Fruit fly (Drosophila melanogaster) whole organism, larva: Measurements from ENCODE around the gene Lgr1.

Experiments
- noc ChIP-seq: fragments of 200-800 bp; sonication (Bioruptor generic); optimal IDR thresholded peaks from 3 replicates; lab custom pipeline; 2019; ENCODE audit warnings: missing biosample characterization, mild to moderate bottlenecking, missing genetic modification characterization, moderate library complexity

Lgr1 gene

DNA sequence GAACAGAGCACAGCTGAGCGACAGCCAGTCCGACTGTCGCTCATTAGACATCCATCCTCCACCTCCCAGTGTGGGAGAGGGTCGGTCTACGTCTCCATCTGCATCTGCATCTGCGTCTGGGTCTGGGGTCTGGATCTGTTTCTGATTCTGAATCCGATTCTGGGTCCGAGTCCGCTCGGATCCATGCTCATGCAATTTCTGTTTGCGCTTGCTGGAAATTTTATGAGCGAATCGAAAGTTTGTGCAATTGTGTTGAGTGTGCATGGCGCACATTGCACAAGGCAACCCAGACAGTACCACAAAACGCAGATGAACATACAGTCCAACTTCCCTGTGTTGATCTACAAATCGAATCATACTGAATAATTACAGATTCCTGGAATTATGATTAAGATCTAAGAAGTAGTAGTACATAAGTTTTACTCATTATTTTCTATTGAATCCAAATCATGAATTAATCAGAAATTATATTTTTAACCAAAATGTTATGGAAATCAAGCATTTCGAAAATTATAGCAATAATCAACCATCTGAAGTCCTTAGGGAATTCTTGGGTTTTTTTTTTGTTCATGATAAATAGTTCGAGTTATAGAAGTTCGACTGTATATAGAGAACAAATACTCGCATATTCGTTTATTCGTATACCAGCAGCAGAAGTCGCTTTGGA, 22.4 kb upstream of the Lgr1 start:
- no peak for TF ChIP-seq noc (tag; lab: Kevin White, UChicago)

DNA sequence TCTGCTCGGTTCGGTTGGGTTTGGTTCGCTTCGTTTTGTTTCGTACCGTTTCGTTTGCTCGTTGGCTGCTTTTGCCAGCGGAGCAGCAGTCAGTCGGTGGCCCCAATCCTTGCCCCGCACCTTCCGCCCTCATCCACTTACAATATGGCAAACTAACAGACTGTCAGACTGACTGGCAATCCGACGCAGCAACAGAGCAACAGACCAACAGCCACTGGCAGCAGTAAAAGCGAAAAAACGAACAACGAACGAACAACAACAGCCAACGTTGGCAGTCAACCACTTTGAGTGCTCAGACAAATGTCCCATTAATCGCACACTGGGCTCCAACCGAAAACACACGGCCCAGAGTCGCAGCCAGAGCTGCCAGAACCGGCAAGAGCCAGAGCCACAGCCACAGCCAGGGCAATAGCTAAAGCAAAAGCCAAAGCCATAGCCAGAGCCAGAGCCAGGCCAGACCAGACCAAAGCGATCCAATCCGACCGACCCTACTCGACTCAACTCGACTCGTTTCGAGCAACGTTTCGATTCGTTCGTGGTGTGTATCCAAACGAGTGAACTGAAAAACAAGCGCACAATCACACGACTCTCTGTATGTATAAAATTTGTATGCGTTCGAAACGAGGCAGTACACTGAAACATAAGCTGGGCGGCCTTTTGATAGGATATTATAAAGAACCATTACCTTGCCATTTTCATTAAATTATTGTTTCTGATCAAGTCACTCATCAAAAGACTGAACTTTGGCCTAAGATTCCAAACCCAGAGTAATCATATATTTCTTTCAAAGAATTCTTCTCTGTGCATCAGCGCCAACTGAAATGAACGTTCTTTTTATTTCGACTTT, 21.7 kb upstream of the Lgr1 start:
- TF ChIP-seq noc (tag; lab: Kevin White, UChicago) = peak; percentile 98

DNA sequence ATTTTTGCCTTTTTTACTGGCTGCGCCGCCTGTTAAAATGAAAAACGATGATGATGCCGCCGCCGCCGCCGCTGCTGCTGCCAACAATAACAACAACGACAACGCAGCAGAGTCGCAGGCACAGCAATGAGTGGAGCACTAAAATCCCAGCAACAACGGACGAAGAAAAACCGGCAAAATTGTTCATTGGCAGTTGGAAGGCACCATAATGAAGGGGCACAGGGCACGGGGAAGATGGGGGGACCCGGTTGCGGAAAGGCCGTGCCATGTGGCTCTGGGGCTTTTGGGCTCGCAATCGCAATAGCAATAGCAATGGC, 21.1 kb upstream of the Lgr1 start:
- no peak for TF ChIP-seq noc (tag; lab: Kevin White, UChicago)

DNA sequence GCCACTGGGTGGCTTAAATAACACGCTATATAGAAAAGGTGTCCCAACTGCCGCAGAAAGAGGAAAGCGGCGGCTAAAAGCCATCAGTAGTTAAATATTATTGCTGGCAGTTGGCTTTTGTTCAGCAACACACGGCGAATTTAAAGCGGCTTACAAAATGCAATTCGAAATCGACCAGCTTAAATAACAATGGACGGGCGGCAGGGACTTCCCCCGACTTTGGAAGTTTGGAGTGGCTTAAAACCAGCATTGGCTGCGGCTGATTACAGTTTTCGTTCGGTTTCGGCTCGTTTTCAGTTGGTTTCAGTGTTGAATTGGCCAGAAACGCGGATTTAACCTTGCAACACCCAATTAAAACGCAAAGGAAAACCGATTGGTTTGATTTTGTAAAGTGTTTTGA, 20.4 kb upstream of the Lgr1 start:
- TF ChIP-seq noc (tag; lab: Kevin White, UChicago) = no peak

DNA sequence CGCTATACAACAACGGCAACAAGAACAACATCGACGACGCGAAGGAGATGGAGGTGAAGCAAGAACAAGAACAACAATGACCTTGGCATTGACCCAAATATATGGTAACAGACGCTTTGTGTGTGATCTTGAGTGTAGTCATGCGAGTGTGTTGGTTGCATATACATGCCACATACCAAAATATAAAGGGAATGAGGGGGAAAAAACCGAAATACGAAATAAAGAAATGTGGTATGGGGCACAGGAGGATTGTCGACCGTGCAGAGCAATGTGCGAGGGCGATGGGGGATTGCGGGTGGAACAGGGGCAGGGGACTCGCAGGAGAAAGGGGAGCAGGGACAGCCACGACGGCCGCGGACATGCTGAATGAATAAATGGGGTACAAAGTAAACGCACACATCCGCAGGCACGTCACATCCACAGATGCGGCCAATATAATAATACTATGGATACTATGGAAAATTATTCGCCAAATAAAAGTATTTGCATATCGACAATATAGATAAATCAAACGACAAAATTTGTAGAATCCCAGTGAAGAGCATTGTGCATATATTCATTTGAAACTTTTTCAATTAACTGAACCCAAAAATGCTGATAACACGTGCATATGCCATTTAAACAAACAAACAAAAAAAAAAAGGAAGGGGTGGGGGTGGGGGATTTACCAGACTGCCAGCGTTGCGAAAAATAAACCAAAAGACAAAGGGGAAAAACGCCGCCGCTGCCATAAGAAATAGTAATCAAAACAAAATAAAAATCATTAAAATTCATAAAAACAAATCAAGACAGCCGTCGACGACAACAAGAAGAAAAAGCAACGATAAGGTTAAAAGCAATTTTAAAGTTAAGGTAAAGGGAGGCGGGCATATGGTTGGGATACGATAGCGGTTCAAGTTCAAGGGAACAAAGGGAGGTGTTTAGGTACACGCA, 19.4 kb upstream of the Lgr1 start:
- no peak for TF ChIP-seq noc (tag; lab: Kevin White, UChicago)

DNA sequence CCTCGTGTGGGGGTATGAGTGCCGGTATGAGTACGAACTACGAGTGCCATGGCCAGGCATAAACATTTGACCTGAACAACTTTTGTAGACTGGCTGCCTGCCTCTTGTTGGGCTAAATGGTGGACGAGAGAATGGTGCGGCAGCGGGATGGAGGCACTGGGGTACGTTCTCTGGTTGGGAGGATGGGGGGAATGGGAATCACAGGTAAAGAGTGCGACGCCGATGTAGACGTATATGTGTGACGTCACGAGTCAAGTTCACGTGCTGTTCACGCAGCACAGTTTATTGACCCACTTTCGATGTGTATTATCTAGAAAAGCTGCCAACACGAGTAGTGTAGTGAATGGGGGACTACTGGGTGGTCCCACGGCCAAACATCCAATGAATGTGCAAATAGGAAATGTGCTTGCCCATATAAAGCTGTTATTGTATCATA, 18.6 kb upstream of the Lgr1 start:
- TF ChIP-seq noc (tag; lab: Kevin White, UChicago) = no peak

DNA sequence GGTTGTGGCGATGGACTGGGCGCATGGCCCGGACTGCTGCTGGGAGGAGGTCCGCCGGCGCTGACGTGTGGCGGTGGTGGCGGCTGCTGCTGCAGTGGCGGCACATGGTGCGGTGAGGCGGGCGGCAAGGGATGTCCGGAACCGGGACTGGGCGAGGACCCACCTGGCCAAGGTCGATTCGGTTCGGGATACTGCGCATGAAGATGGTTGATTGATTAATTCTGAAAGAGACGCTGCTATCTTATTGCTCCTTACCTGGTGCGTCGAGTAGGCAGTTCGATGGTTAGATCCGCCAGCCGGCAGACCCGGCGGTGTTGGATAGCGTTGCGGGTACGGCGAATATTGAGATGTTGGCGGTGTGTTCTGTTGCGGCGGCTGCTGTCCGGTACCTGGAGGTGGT, 17.8 kb upstream of the Lgr1 start:
- TF ChIP-seq noc (tag; lab: Kevin White, UChicago) = no peak

DNA sequence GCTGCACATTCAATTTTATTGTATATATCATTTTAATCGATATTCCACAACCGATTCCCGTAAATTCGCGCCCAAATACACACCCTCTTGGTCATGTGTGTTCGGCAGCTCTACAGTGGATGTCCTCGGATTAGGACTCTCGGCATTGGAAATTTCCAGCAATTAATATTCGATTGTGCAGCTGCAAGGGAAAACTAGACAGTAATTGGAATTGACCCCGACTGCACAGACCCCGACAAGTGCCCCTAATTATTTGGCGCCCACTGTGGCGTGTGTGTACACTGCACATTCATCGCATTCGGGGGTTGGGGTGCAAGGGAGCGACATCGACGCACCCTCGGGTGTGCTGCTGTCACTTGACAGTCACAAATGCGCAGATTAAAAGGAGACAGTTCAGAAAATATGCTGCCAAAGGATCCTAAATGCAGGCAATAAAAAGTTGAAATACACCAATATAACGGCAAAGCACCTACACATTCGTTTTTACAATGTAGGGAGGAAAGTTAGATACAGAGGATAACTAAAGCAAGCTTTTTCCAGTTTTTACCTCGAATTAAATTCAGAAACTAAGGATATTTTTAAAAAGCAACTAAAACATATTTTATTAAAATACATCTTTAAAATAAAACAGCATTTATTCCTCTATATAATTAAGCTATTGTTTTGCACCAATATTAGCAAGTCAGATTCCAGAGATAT, 16.6 kb upstream of the Lgr1 start:
- TF ChIP-seq noc (tag; lab: Kevin White, UChicago) = no peak

DNA sequence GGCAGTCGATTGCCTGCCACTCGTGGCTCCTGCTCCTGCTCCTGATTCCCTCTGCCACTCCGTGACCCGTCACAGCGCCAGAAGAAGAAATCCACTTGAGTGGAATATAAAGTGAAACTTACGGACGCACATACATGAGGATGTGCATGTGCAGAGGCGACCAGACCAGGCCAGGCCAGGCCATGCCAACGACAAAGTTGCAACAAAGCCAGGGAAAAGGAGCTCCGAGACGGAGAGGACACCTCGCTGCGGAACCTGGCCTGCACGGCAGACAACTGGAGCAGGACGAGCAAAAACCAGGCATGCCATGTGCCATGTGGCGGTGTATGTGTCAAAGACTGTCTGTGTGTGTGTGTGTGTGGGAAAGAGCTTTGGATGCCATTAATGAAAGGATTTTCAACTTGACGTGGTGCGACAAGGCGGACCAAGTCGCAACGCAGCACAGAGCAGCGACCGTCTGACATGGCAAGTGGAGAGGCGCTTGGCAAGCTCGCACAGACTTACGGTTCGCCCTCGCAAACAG, 15.9 kb upstream of the Lgr1 start:
- no peak for TF ChIP-seq noc (tag; lab: Kevin White, UChicago)

DNA sequence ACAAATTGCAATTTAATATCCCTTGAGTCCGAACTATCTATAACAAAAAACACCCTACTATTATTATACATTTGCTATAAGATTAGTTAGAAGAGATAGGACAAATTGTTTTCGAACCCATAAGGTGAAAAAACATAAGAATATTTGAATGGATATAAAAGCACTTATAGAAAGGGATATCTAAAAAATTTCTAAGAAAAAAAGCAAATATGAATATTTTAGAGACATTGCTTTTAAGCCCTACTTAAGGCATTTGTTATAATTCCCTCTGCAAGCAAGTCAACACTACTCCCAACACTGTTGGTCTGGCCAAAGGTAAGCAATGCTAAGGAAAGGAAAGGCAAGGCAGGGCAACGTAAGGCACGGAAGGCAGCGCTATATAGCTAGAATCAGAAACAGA, 15.2 kb upstream of the Lgr1 start:
- TF ChIP-seq noc (tag; lab: Kevin White, UChicago) = no peak

DNA sequence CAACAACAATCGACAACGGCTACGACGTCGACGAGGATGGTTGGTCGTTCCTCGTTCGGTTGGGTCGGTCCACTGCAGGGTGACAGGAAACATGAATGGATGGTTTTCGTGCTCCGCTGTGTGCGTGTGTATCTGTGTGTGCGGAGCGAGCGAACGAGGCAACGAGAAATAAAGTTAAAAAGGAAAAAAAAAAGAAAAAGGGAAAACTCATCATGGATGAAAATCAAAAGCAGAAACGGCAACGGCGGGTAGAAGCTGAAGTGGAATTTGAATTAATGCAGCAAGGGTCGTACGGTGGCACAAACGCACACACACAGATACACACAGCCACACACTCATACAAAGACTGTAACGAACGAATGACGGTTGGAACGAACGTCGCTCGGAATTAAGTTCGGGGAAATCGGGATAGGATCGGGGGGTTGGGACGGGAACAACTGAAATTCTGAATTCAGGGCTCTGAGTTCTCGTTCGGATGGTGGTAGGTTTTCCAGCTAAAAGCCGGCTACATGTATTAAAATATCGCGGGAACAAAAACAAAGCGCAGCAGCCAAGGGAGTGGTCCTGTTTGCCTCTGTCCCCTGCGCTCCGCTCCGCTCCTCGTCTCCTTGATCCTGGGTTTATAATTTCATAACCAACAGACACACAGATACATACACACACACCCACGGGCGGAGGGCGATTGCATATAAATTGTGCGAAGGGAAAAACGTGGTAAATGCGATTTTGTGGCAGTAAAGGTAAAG, 14.5 kb upstream of the Lgr1 start:
- TF ChIP-seq noc (tag; lab: Kevin White, UChicago) = no peak

DNA sequence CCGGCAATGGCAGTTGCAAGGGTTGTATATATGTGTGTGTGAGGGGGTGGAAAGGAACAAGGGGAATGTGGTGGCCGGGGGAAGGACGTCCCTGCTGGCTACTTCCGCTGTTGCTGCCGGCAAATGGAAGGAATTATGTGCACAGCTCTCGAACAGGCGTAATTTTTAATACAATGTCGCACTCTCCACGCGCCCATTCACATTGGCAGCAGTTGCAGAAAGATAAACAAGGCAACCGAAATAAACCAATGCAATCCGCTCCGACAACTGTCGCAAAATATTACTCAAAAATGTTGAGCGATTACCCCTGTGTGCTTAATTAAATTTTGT, 14.0 kb upstream of the Lgr1 start:
- TF ChIP-seq noc (tag; lab: Kevin White, UChicago) = no peak

DNA sequence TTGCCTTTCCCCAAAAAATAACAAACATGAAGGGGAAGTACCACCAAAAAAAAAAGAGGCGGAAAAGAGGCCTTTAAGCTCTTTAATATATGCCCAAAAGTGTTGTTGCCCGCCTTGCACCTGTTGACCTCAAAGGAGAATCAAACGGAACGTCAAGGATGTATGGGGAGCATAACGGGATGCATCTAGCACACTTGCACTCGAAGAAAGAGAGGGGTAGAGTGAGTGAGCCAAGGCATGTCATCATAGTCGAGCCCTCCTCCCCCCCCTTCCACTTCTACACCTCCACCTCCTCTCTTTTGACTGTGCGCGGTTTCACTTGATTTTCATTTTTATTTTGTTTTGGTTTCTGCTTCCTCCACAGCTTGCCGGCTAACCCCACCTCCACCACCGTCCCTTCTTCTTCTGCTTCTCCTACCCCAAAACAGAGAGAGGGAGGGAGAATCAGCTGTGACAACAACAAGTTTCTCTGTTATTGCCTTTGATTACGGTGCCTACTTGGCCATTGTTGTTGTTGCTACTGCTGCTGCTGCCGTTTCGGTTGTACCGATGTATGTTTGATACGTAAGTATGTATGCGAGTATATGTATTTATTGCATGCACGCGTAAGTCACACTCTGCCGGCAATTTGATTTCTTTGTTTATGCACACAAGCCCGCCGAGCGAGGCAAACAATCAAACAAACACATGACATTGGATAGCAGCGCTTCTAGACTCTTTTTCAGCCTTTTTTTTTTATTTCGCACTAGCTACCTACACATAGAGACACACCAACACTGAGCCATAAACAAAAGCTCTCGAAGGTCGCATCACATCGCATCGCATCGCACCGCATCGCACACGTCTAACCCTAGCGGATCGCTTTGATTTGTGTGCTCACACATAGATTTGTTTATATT, 12.7 kb upstream of the Lgr1 start:
- no peak for TF ChIP-seq noc (tag; lab: Kevin White, UChicago)

DNA sequence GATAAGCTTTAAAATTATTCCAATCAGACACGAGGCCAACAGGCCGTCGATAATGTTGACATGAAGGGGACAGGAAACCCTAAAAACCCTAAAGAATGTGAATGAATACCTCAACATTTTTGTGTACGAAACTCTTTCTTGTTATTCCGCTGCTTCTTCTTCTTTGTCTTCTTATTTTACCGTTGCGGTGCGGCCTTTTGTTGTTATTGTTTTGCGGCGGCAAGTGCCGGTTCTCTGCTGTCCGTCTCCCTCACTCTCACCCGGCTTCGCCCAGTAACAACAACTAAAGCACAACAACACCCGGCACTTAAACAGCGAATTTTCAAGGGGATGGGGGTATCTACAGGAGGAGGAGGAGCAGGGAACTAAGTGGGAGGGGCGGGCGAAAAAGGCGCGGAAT, 11.2 kb upstream of the Lgr1 start:
- TF ChIP-seq noc (tag; lab: Kevin White, UChicago) = peak; percentile 6
